Worm (Caenorhabditis elegans): Measurements from ENCODE around the gene flp-12.

DNA sequence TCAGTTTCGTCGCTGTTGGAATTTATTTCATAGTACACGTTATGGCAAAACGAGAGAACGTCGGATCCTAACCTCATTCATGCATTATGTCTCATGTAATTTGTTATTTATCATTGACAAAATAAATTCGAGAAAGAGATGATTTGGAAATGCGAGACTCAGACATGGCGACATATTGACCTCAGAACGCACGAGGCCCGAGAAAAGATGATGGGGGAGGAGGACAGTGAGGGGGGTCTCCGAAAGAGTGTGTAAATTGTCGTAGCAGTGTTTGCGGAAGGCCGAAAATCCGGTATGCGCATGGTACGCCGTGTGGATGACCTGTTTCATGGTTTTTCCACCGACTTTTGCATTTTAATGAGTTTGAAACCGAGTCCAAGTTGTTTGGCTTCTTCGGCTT, 43.5 kb upstream of the flp-12 start:
- TF ChIP-seq ztf-23 (GFP tag; IDR thresholded peaks at IDR 0.05) (no peak), klf-2 (GFP tag; conservative IDR thresholded peaks at IDR 0.05) (0 out of 2 replicates have a peak, but pooled peaks have one; percentile 5), tab-1 (GFP tag; IDR thresholded peaks at IDR 0.05) (peak; percentile 71; the same call in 1 of the 2 replicates), ref-1 (GFP tag; conservative IDR thresholded peaks at IDR 0.05) (no peak), ztf-29 (GFP tag; IDR thresholded peaks at IDR 0.05) (no peak)

All from whole organism, midembryonic.